Worm (Caenorhabditis elegans): ENCODE data around the gene ssq-2.

ce11 chrIV:4986246-4986645, 9.7 kb upstream of the ssq-2 start, which contains the start of gene clec-177:
- TF ChIP-seq nhr-12 (tag; optimal IDR thresholded peaks at IDR 0.05) (no peak), aly-2 (tag; optimal IDR thresholded peaks at IDR 0.05) (no peak), lin-11 (tag; optimal IDR thresholded peaks at IDR 0.05) (no peak), crh-2 (tag; optimal IDR thresholded peaks at IDR 0.05) (no peak), R02D3.7 (tag; optimal IDR thresholded peaks at IDR 0.05) (no peak), unc-62 (GFP tag; optimal IDR thresholded peaks at IDR 0.05) (no peak), nhr-77 (tag; optimal IDR thresholded peaks at IDR 0.05) (no peak), ztf-11 (tag; optimal IDR thresholded peaks at IDR 0.05) (no peak), nhr-237 (tag; optimal IDR thresholded peaks at IDR 0.05) (no peak)

Data from whole organism, L2 larva.